Worm (Caenorhabditis elegans): ENCODE data around the gene srv-25.
"Not testable (repeated sequence)": the region's sequence is repeated elsewhere in the genome, so short reads cannot be mapped to it uniquely, and the experiment has no call there.

Gene srv-25

ce11 chrIV:6259732-6260131 is 43.8 kb downstream of the srv-25 start, which contains the start of gene nlp-16:
TSS of gene nlp-16 (minus strand) at chrIV:6259832.
- no peak for TF ChIP-seq ceh-18 (tag; optimal IDR thresholded peaks at IDR 0.05)
- no peak for TF ChIP-seq fkh-10 (GFP tag; optimal IDR thresholded peaks at IDR 0.05)

ce11 chrIV:6258967-6259366 is 44.6 kb downstream of the srv-25 start:
- TF ChIP-seq nhr-11 (tag; optimal IDR thresholded peaks at IDR 0.05), result no peak
- no peak for TF ChIP-seq syd-9 (tag; optimal IDR thresholded peaks at IDR 0.05)
- no peak for TF ChIP-seq ceh-34 (tag; optimal IDR thresholded peaks at IDR 0.05)
- no peak for TF ChIP-seq npax-4 (tag; optimal IDR thresholded peaks at IDR 0.05)
- no peak for TF ChIP-seq pqm-1 (tag; optimal IDR thresholded peaks at IDR 0.05)
- TF ChIP-seq elt-4 (tag; optimal IDR thresholded peaks at IDR 0.05), result no peak
- no peak for TF ChIP-seq C08G9.2 (tag; optimal IDR thresholded peaks at IDR 0.05)
- TF ChIP-seq pha-2 (tag; optimal IDR thresholded peaks at IDR 0.05), result no peak
- no peak for TF ChIP-seq che-1 (tag; optimal IDR thresholded peaks at IDR 0.05)
- no peak for TF ChIP-seq tbx-7 (tag; optimal IDR thresholded peaks at IDR 0.05)
- TF ChIP-seq hlh-6 (tag; optimal IDR thresholded peaks at IDR 0.05), result no peak
- no peak for TF ChIP-seq ttx-3 (tag; optimal IDR thresholded peaks at IDR 0.05)

- TF ChIP-seq mec-3 (tag; optimal IDR thresholded peaks at IDR 0.05; ENCODE audit: borderline replicate concordance) (no peak), pax-1 (tag; optimal IDR thresholded peaks at IDR 0.05) (no peak), zip-5 (tag; optimal IDR thresholded peaks at IDR 0.05) (no peak), fkh-10 (GFP tag; optimal IDR thresholded peaks at IDR 0.05) (no peak), ceh-2 (tag; optimal IDR thresholded peaks at IDR 0.05) (no peak), pha-4 (tag; optimal IDR thresholded peaks at IDR 0.05) (no peak), fkh-6 (tag; optimal IDR thresholded peaks at IDR 0.05) (no peak), unc-55 (GFP tag; optimal IDR thresholded peaks at IDR 0.05) (no peak), K09A11.1 (tag; optimal IDR thresholded peaks at IDR 0.05; ENCODE audit: insufficient read depth) (no peak), sox-2 (GFP tag; IDR thresholded peaks at IDR 0.05) (no peak), dmd-4 (tag; optimal IDR thresholded peaks at IDR 0.05; ENCODE audit: borderline replicate concordance) (no peak), ceh-14 (tag; optimal IDR thresholded peaks at IDR 0.05) (no peak), pros-1 (tag; optimal IDR thresholded peaks at IDR 0.05) (no peak), sox-4 (tag; optimal IDR thresholded peaks at IDR 0.05) (no peak), hlh-6 (tag; optimal IDR thresholded peaks at IDR 0.05) (no peak), sdc-2 (tag; optimal IDR thresholded peaks at IDR 0.05) (no peak)
Observed at ce11 chrIV:6254635-6255034, 48.9 kb downstream of the srv-25 start, which contains the start of gene T13A10.64. TSS of gene T13A10.64 (plus strand) at chrIV:6254935.

- not testable (repeated sequence) for TF ChIP-seq nhr-232 (tag; optimal IDR thresholded peaks at IDR 0.05); ceh-18 (tag; optimal IDR thresholded peaks at IDR 0.05); K09A11.1 (tag; optimal IDR thresholded peaks at IDR 0.05; ENCODE audit: insufficient read depth)
Observed at ce11 chrIV:6253000-6253399, 50.5 kb downstream of the srv-25 start, which contains the start of gene T13A10.2. TSS of gene T13A10.2 (plus strand) at chrIV:6253300.
